Worm (Caenorhabditis elegans): ENCODE data around the gene abts-4.

DNA sequence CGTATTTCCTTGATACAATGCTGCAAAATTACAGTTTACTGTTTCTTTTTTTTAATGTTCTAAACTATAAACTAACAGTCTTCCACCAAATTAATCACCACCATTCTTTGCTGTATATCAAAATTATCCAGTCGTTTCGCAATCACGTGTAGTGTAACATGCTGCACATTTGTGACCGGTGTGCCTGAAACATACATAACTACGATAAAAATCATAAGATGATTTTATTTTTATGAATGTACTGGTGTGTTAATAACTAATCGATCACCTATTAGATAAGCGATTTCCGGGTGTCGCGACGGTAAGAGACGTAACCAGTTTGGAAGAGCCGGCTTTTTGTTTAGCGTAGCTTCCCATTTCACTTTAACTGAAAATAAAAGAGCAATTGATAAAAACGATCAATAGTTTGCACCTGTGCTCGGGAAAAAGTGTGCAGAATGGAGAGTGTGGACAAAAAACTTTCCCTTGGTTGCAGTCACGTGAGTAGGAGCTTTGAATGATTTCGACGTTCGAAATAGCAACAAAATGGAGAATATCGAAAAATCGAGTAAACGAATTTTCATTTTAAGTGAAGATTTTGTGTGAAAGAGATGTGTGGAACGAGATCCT, 27.5 kb upstream of the abts-4 start, which contains the start of gene sgca-1:
- TF ChIP-seq ama-1 (optimal IDR thresholded peaks at IDR 0.05) (peak; percentile 1), nhr-25 (tag; optimal IDR thresholded peaks at IDR 0.05) (no peak), aly-2 (tag; optimal IDR thresholded peaks at IDR 0.05) (no peak), R02D3.7 (tag; optimal IDR thresholded peaks at IDR 0.05) (no peak), elt-1 (tag; optimal IDR thresholded peaks at IDR 0.05) (no peak)

All from whole organism, L2 larva.